Fruit fly (Drosophila melanogaster): ENCODE results near the gene Atg8b.
"Not testable (repeated sequence)": the region's sequence is repeated elsewhere in the genome, so short reads cannot be mapped to it uniquely, and the experiment has no call there.

Gene Atg8b

dm6 chr3R:17724963-17725362 lies at the start of gene Atg8b:
Gene Atg8b (minus strand): TSS chr3R:17725063.
- TF ChIP-seq Eip78C (GFP tag) (no peak), CG16779 (tag; optimal IDR thresholded peaks at IDR 0.05) (no peak), Sox102F (GFP tag; optimal IDR thresholded peaks at IDR 0.05) (no peak), CG3032 (tag; optimal IDR thresholded peaks at IDR 0.05) (no peak), CG15336 (GFP tag; IDR thresholded peaks at IDR 0.05) (no peak), salr (GFP tag; optimal IDR thresholded peaks at IDR 0.05) (no peak), Ets96B (tag; optimal IDR thresholded peaks at IDR 0.05) (no peak), CG6854 (GFP tag; optimal IDR thresholded peaks at IDR 0.05) (no peak), CG34406 (GFP tag; optimal IDR thresholded peaks at IDR 0.05) (no peak), eg (GFP tag; IDR thresholded peaks at IDR 0.05) (no peak), Eip75B (GFP tag; optimal IDR thresholded peaks at IDR 0.05) (no peak), Blimp-1 (GFP tag; optimal IDR thresholded peaks at IDR 0.05) (no peak), CG3919 (GFP tag; optimal IDR thresholded peaks at IDR 0.05) (no peak), CG32006 (GFP tag; optimal IDR thresholded peaks at IDR 0.05) (no peak), CG4318 (GFP tag; optimal IDR thresholded peaks at IDR 0.05) (no peak), CG6792 (GFP tag; optimal IDR thresholded peaks at IDR 0.05) (no peak), Hr39 (GFP tag; optimal IDR thresholded peaks at IDR 0.05) (no peak), CG6163 (GFP tag; IDR thresholded peaks at IDR 0.05) (no peak), cyc (GFP tag; optimal IDR thresholded peaks at IDR 0.05) (no peak)

dm6 chr3R:17774538-17774937 lies 49.7 kb upstream of the Atg8b start:
- TF ChIP-seq Ets21C (GFP tag; optimal IDR thresholded peaks at IDR 0.05) (no peak), CG3919 (GFP tag; optimal IDR thresholded peaks at IDR 0.05) (peak; percentile 32), Ets96B (tag; optimal IDR thresholded peaks at IDR 0.05) (no peak), OdsH (GFP tag; optimal IDR thresholded peaks at IDR 0.05) (peak; percentile 9), CG15336 (GFP tag; IDR thresholded peaks at IDR 0.05) (peak; percentile 28; the same call in 1 of the 2 replicates), CG6163 (GFP tag; IDR thresholded peaks at IDR 0.05) (no peak), CG6808 (GFP tag; optimal IDR thresholded peaks at IDR 0.05) (no peak), CG10669 (GFP tag; optimal IDR thresholded peaks at IDR 0.05) (peak; percentile 23), CG7368 (GFP tag; optimal IDR thresholded peaks at IDR 0.05) (no peak), achi (GFP tag; optimal IDR thresholded peaks at IDR 0.05) (peak; percentile 14), Hr4 (GFP tag; optimal IDR thresholded peaks at IDR 0.05) (no peak), CG34406 (GFP tag; optimal IDR thresholded peaks at IDR 0.05) (no peak), CG32006 (GFP tag; optimal IDR thresholded peaks at IDR 0.05) (peak; percentile 47), Lpt (GFP tag; optimal IDR thresholded peaks at IDR 0.05) (no peak), topi (GFP tag; optimal IDR thresholded peaks at IDR 0.05) (no peak), spab (GFP tag; optimal IDR thresholded peaks at IDR 0.05) (no peak), Eip75B (GFP tag; optimal IDR thresholded peaks at IDR 0.05) (peak; percentile 3), CG4318 (GFP tag; optimal IDR thresholded peaks at IDR 0.05) (peak; percentile 4), CG10631 (GFP tag; optimal IDR thresholded peaks at IDR 0.05) (peak; percentile 27), CG31627 (GFP tag; optimal IDR thresholded peaks at IDR 0.05) (no peak), acj6 (GFP tag; optimal IDR thresholded peaks at IDR 0.05) (peak; percentile 4), eg (GFP tag; IDR thresholded peaks at IDR 0.05) (no peak), Eip78C (GFP tag) (peak; percentile 38)

- TF ChIP-seq vri (GFP tag; optimal IDR thresholded peaks at IDR 0.05) = no peak
- no peak for TF ChIP-seq Sox15 (GFP tag; optimal IDR thresholded peaks at IDR 0.05)
- TF ChIP-seq CG10669 (GFP tag; optimal IDR thresholded peaks at IDR 0.05) = no peak
- no peak for TF ChIP-seq Eip75B (GFP tag; optimal IDR thresholded peaks at IDR 0.05)
- TF ChIP-seq Blimp-1 (GFP tag; optimal IDR thresholded peaks at IDR 0.05) = no peak
- no peak for TF ChIP-seq Ets96B (tag; optimal IDR thresholded peaks at IDR 0.05)
- TF ChIP-seq Smox (GFP tag; optimal IDR thresholded peaks at IDR 0.05) = no peak
- no peak for TF ChIP-seq CG15336 (GFP tag; IDR thresholded peaks at IDR 0.05)
- TF ChIP-seq CG6792 (GFP tag; optimal IDR thresholded peaks at IDR 0.05) = no peak
- no peak for TF ChIP-seq CG8632 (GFP tag; optimal IDR thresholded peaks at IDR 0.05)
- TF ChIP-seq CG34406 (GFP tag; optimal IDR thresholded peaks at IDR 0.05) = no peak
- TF ChIP-seq Ets21C (GFP tag; optimal IDR thresholded peaks at IDR 0.05) = no peak
- no peak for TF ChIP-seq Eip78C (GFP tag)
Measured at dm6 chr3R:17773893-17774292, 49.0 kb upstream of the Atg8b start.

dm6 chr3R:17763088-17763487 lies 38.2 kb upstream of the Atg8b start, which contains the start of gene TyrR:
Gene TyrR (minus strand): TSS chr3R:17763188.
- not testable (repeated sequence) for TF ChIP-seq svp (GFP tag); CG34406 (GFP tag; optimal IDR thresholded peaks at IDR 0.05); CG31627 (GFP tag; optimal IDR thresholded peaks at IDR 0.05)
